Fruit fly (Drosophila melanogaster) S2 (cell line): ENCODE results near the gene mu2.

Source experiments
- CG8478 ChIP-seq: fragments of >200 bp; optimal IDR thresholded peaks from 2 replicates; lab custom pipeline; 2018
- CTCF ChIP-seq, 2 experiments: fragments of >200 bp; optimal IDR thresholded peaks; 2 replicates each; lab custom pipeline; 2018

- TF ChIP-seq CTCF (optimal IDR thresholded peaks at IDR 0.05; lab: Kevin White, UChicago) (no peak), CG8478 (no peak)
These were observed 16.8 kb upstream of the mu2 start, which contains the start of gene mv for dm6 chr3L:1964099-1964498.
